Fruit fly (Drosophila melanogaster): Measurements from ENCODE around the gene Gtpx.

The Gtpx gene

DNA sequence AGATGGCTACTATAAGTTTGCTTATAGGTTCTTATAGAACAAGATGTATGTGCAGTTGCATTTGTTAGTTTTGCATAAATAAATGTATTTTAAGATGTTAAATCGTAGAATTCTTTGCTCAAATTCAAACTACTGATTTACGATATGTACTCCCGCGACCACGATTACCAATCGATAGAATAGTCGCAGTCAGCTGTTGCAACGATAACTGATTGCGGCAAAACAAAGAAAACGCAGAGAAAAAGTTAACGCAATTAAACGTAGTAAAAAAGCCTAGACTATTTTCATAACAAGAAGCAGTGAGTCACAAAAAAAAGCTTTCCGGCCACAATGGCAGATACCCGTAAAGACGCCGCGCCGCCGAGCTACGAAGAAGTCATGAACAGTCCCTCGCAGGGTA is 50.5 kb downstream of the Gtpx start, which contains the start of gene CG12012:
CG12012 (plus strand) TSS at position 207 of the 400 bp plus-strand sequence.
- peak; percentile 49 for TF ChIP-seq cic (GFP tag; optimal IDR thresholded peaks at IDR 0.05)
- TF ChIP-seq bab1 (GFP tag; optimal IDR thresholded peaks at IDR 0.05): peak; percentile 31
- TF ChIP-seq kay (GFP tag; ENCODE audit: borderline replicate concordance): peak; percentile 76
- TF ChIP-seq toe (GFP tag; optimal IDR thresholded peaks at IDR 0.05): no peak

DNA sequence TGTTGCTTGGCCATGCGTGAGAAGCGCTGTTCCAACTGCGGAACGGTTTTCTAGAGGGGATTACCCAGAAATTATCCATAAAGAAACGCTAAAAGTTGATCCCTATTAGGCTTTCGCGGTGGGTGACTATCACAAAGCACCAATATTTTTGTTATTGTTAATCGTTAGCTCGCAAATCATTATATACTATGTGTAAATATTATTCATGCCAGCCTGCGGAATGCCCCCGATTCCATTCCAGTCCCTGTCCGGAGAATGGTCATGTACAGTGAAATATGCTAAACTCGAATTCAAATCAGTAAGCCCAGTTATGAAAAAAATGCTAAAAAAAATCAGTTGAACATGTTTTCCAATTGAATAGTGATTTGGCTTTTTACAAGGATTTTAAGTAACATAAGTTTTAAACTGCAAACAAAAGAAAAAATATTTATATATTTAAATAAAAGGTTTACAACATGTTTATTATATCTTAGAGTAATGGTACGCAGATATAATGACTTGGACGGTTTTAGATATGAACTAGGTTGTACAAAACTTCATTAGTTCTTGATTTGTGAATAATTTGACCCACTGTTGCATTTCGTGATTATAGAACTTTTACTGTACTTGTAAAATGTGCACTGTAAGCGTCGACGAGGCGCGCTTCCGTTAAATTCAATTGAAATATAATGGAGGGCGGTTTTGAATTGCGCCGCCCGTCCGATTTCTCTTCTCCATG is 51.3 kb downstream of the Gtpx start:
- no peak for TF ChIP-seq pad (GFP tag; optimal IDR thresholded peaks at IDR 0.05)
- TF ChIP-seq tj (GFP tag; optimal IDR thresholded peaks at IDR 0.05): peak; percentile 79

DNA sequence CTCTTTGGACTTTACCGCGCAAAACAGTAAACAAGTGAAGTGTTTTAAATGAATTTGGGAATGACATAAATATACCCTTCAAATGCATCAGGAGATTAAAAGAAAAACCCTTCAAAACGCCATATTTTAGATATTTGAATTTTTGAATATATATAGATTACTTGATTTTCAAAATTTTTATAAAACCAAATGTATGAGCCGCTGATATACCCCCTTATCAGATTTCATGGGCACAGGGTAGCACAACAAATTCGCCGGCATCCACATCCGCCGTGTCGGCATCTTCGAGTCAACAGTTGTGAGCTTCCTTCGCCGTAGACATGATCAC is 51.9 kb downstream of the Gtpx start, which contains the start of gene Ids:
Ids (plus strand) TSS at position 304 of the 328 bp plus-strand sequence.
- no peak for TF ChIP-seq CG7045 (GFP tag; optimal IDR thresholded peaks at IDR 0.05)
- TF ChIP-seq Mnt (GFP tag; optimal IDR thresholded peaks at IDR 0.05): no peak
- peak; percentile 64 for TF ChIP-seq CG33017 (tag; optimal IDR thresholded peaks at IDR 0.05)
- TF ChIP-seq CG5204 (GFP tag; optimal IDR thresholded peaks at IDR 0.05): no peak
- peak; percentile 14 for TF ChIP-seq tj (GFP tag; optimal IDR thresholded peaks at IDR 0.05)
- TF ChIP-seq pad (GFP tag; optimal IDR thresholded peaks at IDR 0.05): no peak
- no peak for TF ChIP-seq ovo (GFP tag; optimal IDR thresholded peaks at IDR 0.05)
- no peak for TF ChIP-seq cnc (optimal IDR thresholded peaks at IDR 0.05)
- peak; percentile 50 for TF ChIP-seq CG7101 (tag; optimal IDR thresholded peaks at IDR 0.05)
- no peak for TF ChIP-seq CG1620 (GFP tag; optimal IDR thresholded peaks at IDR 0.05)
- TF ChIP-seq cic (GFP tag; optimal IDR thresholded peaks at IDR 0.05): no peak
- no peak for TF ChIP-seq toe (GFP tag; optimal IDR thresholded peaks at IDR 0.05)
- TF ChIP-seq CG14711 (tag; optimal IDR thresholded peaks at IDR 0.05): peak; percentile 39
- no peak for TF ChIP-seq kay (GFP tag; ENCODE audit: borderline replicate concordance)
- TF ChIP-seq CG12768 (GFP tag; optimal IDR thresholded peaks at IDR 0.05): peak; percentile 52
- TF ChIP-seq Hr96 (GFP tag; optimal IDR thresholded peaks at IDR 0.05): no peak
- no peak for TF ChIP-seq Clk (GFP tag; optimal IDR thresholded peaks at IDR 0.05)
- TF ChIP-seq CG11617 (GFP tag; optimal IDR thresholded peaks at IDR 0.05): peak; percentile 25
- peak; percentile 59 for TF ChIP-seq bab1 (GFP tag; optimal IDR thresholded peaks at IDR 0.05)
- peak; percentile 9 for TF ChIP-seq Crg-1 (GFP tag; optimal IDR thresholded peaks at IDR 0.05)

Measured in whole organism, adult.